Fruit fly (Drosophila melanogaster): ENCODE measurements around the gene CG34279.

CG34279 gene

DNA sequence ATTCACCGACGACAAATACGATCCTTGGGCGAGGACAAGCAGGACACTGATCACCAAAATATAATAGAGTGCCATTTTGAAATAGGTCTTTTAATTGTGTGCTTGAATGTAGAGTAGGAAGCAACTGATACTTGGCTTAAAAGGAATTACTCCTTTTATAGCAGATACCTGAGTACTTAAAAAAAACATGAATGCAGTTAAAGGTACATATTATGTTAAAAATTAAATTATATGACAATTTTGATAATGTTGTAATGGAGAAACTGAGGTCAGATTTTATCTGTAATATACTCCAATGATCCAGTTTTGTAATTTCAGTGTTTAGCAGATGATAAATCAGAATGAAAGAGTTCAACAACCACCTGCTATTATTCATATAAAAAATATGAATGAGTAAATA lies 19.0 kb upstream of the CG34279 start, which contains the start of gene CG14332:
Gene CG14332, minus strand, starts transcription at position 101 of the 400 bp plus-strand sequence.
- no peak for TF ChIP-seq crc (GFP tag; optimal IDR thresholded peaks at IDR 0.05)
- no peak for TF ChIP-seq unpg (GFP tag; optimal IDR thresholded peaks at IDR 0.05)
- TF ChIP-seq Dek (tag; optimal IDR thresholded peaks at IDR 0.05): no peak
- TF ChIP-seq ranshi (GFP tag; IDR thresholded peaks at IDR 0.05): no peak
- no peak for TF ChIP-seq MTF-1 (GFP tag; optimal IDR thresholded peaks at IDR 0.05; ENCODE audit: borderline replicate concordance)
- TF ChIP-seq HLH4C (GFP tag; IDR thresholded peaks at IDR 0.05; ENCODE audit: partially characterized antibody): no peak
- no peak for TF ChIP-seq CG6654 (GFP tag; optimal IDR thresholded peaks at IDR 0.05)
- no peak for TF ChIP-seq CG30020 (tag; optimal IDR thresholded peaks at IDR 0.05)

DNA sequence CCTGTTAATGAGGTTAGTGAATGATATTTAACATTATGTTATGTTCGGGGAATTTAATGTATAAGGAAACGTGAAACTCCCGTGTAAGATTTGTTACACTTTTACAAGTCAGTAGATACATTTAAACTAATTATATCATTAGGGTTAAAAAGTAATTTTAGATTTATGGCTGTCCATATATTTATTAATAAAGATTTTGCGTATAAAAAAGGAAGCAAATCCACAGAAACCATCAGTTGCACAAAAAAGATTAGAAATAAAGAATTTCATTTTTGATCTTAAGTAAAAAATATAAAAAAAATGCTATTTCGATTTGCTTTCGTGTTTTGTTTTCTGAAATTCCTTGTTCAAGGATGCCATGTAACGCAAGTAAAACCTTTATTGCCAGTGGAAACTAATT lies 17.2 kb upstream of the CG34279 start, which contains the start of gene CG42835:
Gene CG42835, plus strand, starts transcription at position 301 of the 400 bp plus-strand sequence.
- TF ChIP-seq NC2β (GFP tag; optimal IDR thresholded peaks at IDR 0.05) (no peak), CG14667 (GFP tag; IDR thresholded peaks at IDR 0.05) (no peak), slp2 (GFP tag; optimal IDR thresholded peaks at IDR 0.05) (no peak), CG11247 (GFP tag; IDR thresholded peaks at IDR 0.05) (no peak), pan (optimal IDR thresholded peaks at IDR 0.05) (no peak), pan (GFP tag; optimal IDR thresholded peaks at IDR 0.05 in 1 of 2, IDR thresholded peaks at IDR 0.05 in 1 of 2) (no peak), CG10959 (GFP tag; IDR thresholded peaks at IDR 0.05) (no peak), CG3726 (GFP tag; IDR thresholded peaks at IDR 0.05) (no peak), CG4730 (GFP tag; IDR thresholded peaks at IDR 0.05) (no peak), stc (GFP tag; IDR thresholded peaks at IDR 0.05) (no peak), Lhr (GFP tag; optimal IDR thresholded peaks at IDR 0.05) (no peak), CG14965 (GFP tag; optimal IDR thresholded peaks at IDR 0.05; ENCODE audit: borderline replicate concordance) (no peak), sens (GFP tag) (no peak), tx (GFP tag; optimal IDR thresholded peaks at IDR 0.05) (no peak), CG31365 (tag; optimal IDR thresholded peaks at IDR 0.05) (no peak), CG10654 (GFP tag; optimal IDR thresholded peaks at IDR 0.05) (no peak)

DNA sequence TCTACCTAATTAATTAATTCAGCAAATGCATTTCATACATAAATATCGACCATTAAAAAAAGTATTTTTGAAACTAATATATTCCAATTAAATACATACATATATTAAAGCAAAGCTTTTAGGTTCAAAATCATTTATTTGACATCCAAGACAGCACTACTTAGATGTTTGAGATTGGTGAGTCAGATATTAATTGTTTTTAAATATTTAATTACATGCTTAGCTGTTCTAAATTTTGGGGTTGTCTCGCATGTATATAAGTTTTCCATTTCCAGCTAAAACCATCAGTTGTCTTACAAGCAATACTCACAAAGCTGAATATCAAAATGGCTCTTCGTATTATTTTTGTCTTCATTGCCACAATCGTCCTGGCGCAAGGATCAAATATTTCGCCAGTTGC lies 15.4 kb upstream of the CG34279 start, which contains the start of gene CG42834:
Gene CG42834, plus strand, starts transcription at position 301 of the 400 bp plus-strand sequence.
- no peak for TF ChIP-seq Dad (GFP tag; optimal IDR thresholded peaks at IDR 0.05)
- no peak for TF ChIP-seq Ravus (GFP tag; IDR thresholded peaks at IDR 0.05)
- TF ChIP-seq sd (tag; optimal IDR thresholded peaks at IDR 0.05): no peak

DNA sequence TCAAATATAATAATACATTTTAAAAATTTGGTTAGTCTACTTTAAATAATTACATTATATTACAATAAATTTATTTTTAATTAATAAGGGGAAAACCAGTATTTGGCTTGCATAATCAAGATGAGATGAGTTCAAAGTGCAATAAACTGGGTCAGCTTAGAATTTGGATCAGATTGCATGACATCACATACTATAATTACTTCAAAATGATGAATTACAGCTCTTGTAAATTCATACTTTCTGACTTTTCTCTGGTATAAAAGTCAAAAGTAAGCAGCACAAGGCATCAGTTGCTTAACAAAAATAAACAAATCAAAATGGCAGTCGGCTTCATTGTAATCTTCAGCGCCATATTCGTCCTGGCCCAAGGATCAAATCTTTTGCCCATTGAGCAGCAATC lies 14.1 kb upstream of the CG34279 start, which contains the start of gene CG33333:
Gene CG33333, plus strand, starts transcription at position 301 of the 400 bp plus-strand sequence.
- TF ChIP-seq caup (GFP tag; optimal IDR thresholded peaks at IDR 0.05; ENCODE audit: severe bottlenecking) (no peak), NK7.1 (GFP tag; optimal IDR thresholded peaks at IDR 0.05) (no peak), tup (GFP tag; optimal IDR thresholded peaks at IDR 0.05) (no peak), trem (tag; optimal IDR thresholded peaks at IDR 0.05) (no peak), CG17568 (GFP tag; optimal IDR thresholded peaks at IDR 0.05) (no peak), gro (GFP tag; optimal IDR thresholded peaks at IDR 0.05) (no peak), so (GFP tag; IDR thresholded peaks at IDR 0.05) (no peak)

DNA sequence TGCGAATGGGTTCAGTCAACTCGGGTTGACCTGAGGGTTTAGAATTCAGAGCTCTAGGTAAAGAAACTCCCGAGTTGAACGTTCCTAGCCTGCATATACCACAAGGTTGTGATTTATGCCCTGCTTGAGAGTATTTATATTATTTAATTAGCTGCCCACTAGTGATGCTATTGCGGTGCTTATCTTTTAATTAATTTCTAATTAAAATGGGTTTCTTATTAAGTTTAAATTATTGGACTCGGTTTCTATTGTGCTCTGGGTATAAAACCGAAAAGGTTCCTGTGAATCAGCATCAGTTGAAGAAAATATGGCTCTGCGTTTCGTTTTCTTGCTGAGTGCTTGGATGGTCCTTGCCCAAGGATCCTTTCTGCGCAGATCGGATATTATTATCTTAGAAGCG lies 12.4 kb upstream of the CG34279 start, which contains the start of gene CG5866:
Gene CG5866, plus strand, starts transcription at position 301 of the 400 bp plus-strand sequence.
- TF ChIP-seq CG14667 (GFP tag; IDR thresholded peaks at IDR 0.05) (no peak), Sry-β (GFP tag; optimal IDR thresholded peaks at IDR 0.05) (no peak), tll (GFP tag; optimal IDR thresholded peaks at IDR 0.05) (no peak), CG4424 (GFP tag; optimal IDR thresholded peaks at IDR 0.05) (no peak), ranshi (GFP tag; IDR thresholded peaks at IDR 0.05) (no peak), CG10543 (GFP tag; optimal IDR thresholded peaks at IDR 0.05) (no peak), CG10431 (GFP tag; optimal IDR thresholded peaks at IDR 0.05) (no peak), twi (tag; optimal IDR thresholded peaks at IDR 0.05) (no peak), Oaz (GFP tag; IDR thresholded peaks at IDR 0.05) (no peak)

All from whole organism, embryonic.